Fruit fly (Drosophila melanogaster) whole organism, embryonic: ENCODE data around the gene JIL-1.

Source experiments
- Adf1 ChIP-seq: fragments of 200-800 bp; sonication (Bioruptor generic); IDR thresholded peaks from 2 replicates; pipeline ENCODE4 v1.3.6; 2022; ENCODE audit warnings: missing biosample characterization, missing genetic modification characterization
- BEAF-32 ChIP-seq: fragments of 200-800 bp; sonication (Bioruptor generic); optimal IDR thresholded peaks from 3 replicates; lab custom pipeline; 2017; ENCODE audit warnings: missing biosample characterization, missing genetic modification characterization, mild to moderate bottlenecking, moderate library complexity, missing genetic modification reagents
- Bgb ChIP-seq: fragments of 200-800 bp; sonication (Bioruptor generic); IDR thresholded peaks from 2 replicates; pipeline ENCODE4 v1.3.6; 2022; ENCODE audit warnings: missing biosample characterization, missing genetic modification characterization; ENCODE audit not compliant: partially characterized antibody
- CG1024 ChIP-seq: fragments of 200-800 bp; sonication (Bioruptor generic); IDR thresholded peaks from 2 replicates; pipeline ENCODE4 v1.3.6; 2022; ENCODE audit warnings: missing biosample characterization, missing genetic modification characterization
- CG10321 ChIP-seq: fragments of 200-800 bp; sonication (Bioruptor generic); IDR thresholded peaks from 2 replicates; pipeline ENCODE4 v1.3.6; 2022; ENCODE audit warnings: missing biosample characterization, missing genetic modification characterization
- CG10959 ChIP-seq: fragments of 200-800 bp; sonication (Bioruptor generic); IDR thresholded peaks from 2 replicates; pipeline ENCODE4 v1.3.6; 2022; ENCODE audit warnings: missing biosample characterization, missing genetic modification characterization
- CG12104 ChIP-seq: fragments of 200-800 bp; sonication (Bioruptor generic); optimal IDR thresholded peaks from 3 replicates; lab custom pipeline; 2016; ENCODE audit warnings: missing biosample characterization, missing genetic modification characterization
- CG13123 ChIP-seq: fragments of 200-800 bp; sonication (Bioruptor generic); optimal IDR thresholded peaks from 2 replicates; lab custom pipeline; 2016; ENCODE audit warnings: missing biosample characterization, missing genetic modification characterization
- CG13894 ChIP-seq: fragments of 200-800 bp; sonication (Bioruptor generic); optimal IDR thresholded peaks from 3 replicates; lab custom pipeline; 2018; ENCODE audit warnings: missing biosample characterization, mild to moderate bottlenecking, missing genetic modification characterization, moderate library complexity
- CG14014 ChIP-seq: fragments of 200-800 bp; sonication (Bioruptor generic); IDR thresholded peaks from 2 replicates; pipeline ENCODE4 v1.3.6; 2022; ENCODE audit warnings: missing biosample characterization, missing genetic modification characterization
- CG16779 ChIP-seq: fragments of 200-800 bp; sonication (Bioruptor generic); IDR thresholded peaks from 2 replicates; pipeline ENCODE4 v1.3.6; 2022; ENCODE audit warnings: missing biosample characterization, missing genetic modification characterization
- CG17568 ChIP-seq: fragments of 200-800 bp; sonication (Bioruptor generic); optimal IDR thresholded peaks from 2 replicates; lab custom pipeline; 2018; ENCODE audit warnings: missing biosample characterization, mild to moderate bottlenecking, missing genetic modification characterization, moderate library complexity
- CG1792 ChIP-seq: fragments of 200-800 bp; sonication (Bioruptor generic); optimal IDR thresholded peaks from 2 replicates; lab custom pipeline; 2016; ENCODE audit warnings: missing biosample characterization, missing genetic modification characterization
- CG2202 ChIP-seq: fragments of 200-800 bp; sonication (Bioruptor generic); optimal IDR thresholded peaks from 2 replicates; lab custom pipeline; 2018; ENCODE audit warnings: missing biosample characterization, mild to moderate bottlenecking, missing genetic modification characterization
- CG2678 ChIP-seq: fragments of 200-800 bp; sonication (Bioruptor generic); optimal IDR thresholded peaks from 3 replicates; lab custom pipeline; 2019; ENCODE audit warnings: missing biosample characterization, mild to moderate bottlenecking, missing genetic modification characterization, moderate library complexity
- CG2875 ChIP-seq: fragments of 200-800 bp; sonication (Bioruptor generic); optimal IDR thresholded peaks from 2 replicates; lab custom pipeline; 2017; ENCODE audit warnings: missing biosample characterization, mild to moderate bottlenecking, missing genetic modification characterization, missing genetic modification reagents
- CG42726 ChIP-seq: fragments of 200-800 bp; sonication (Bioruptor generic); IDR thresholded peaks from 2 replicates; pipeline ENCODE4 v1.3.6; 2022; ENCODE audit warnings: missing biosample characterization, missing genetic modification characterization; ENCODE audit not compliant: partially characterized antibody
- CG7987 ChIP-seq: fragments of 200-800 bp; sonication (Bioruptor generic); optimal IDR thresholded peaks from 2 replicates; lab custom pipeline; 2018; ENCODE audit warnings: missing biosample characterization, mild to moderate bottlenecking, missing genetic modification characterization, moderate library complexity
- CG8089 ChIP-seq: fragments of 200-800 bp; sonication (Bioruptor generic); optimal IDR thresholded peaks from 3 replicates; lab custom pipeline; 2016; ENCODE audit warnings: missing biosample characterization, missing genetic modification characterization
- CG8388 ChIP-seq: fragments of 200-800 bp; sonication (Bioruptor generic); optimal IDR thresholded peaks from 2 replicates; lab custom pipeline; 2019; ENCODE audit warnings: missing biosample characterization, mild to moderate bottlenecking, missing genetic modification characterization, moderate library complexity
- CG9797 ChIP-seq: fragments of 200-800 bp; sonication (Bioruptor generic); optimal IDR thresholded peaks from 3 replicates; lab custom pipeline; 2018; ENCODE audit warnings: missing biosample characterization, mild to moderate bottlenecking, missing genetic modification characterization
- CTCF ChIP-seq: fragments of 200-800 bp; sonication (Bioruptor generic); optimal IDR thresholded peaks from 2 replicates; lab custom pipeline; 2017; ENCODE audit warnings: missing biosample characterization, mild to moderate bottlenecking, missing genetic modification characterization, moderate library complexity
- Deaf1 ChIP-seq: fragments of 200-800 bp; optimal IDR thresholded peaks from 3 replicates; lab custom pipeline; 2019; ENCODE audit warnings: missing biosample characterization, mild to moderate bottlenecking, missing genetic modification characterization, moderate library complexity
- Dfd ChIP-seq, 2 experiments: fragments of >200 bp; optimal IDR thresholded peaks; 2 replicates each; lab custom pipeline; 2017; ENCODE audit warnings: missing biosample characterization in 2 of 2, missing genetic modification characterization in 2 of 2
- HLH3B ChIP-seq: fragments of 200-800 bp; sonication (Bioruptor generic); IDR thresholded peaks from 2 replicates; pipeline ENCODE4 v1.3.6; 2022; ENCODE audit warnings: missing biosample characterization, missing genetic modification characterization
- Med ChIP-seq: fragments of 200-800 bp; sonication (Bioruptor generic); peaks from one replicate; lab custom pipeline; 2016; ENCODE audit warnings: missing biosample characterization, missing genetic modification characterization, mild to moderate bottlenecking, inconsistent platforms, moderate library complexity
- PHDP ChIP-seq: fragments of 200-800 bp; sonication (Bioruptor generic); optimal IDR thresholded peaks from 3 replicates; lab custom pipeline; 2018; ENCODE audit warnings: missing biosample characterization, mild to moderate bottlenecking, missing genetic modification characterization, moderate library complexity
- Poxn ChIP-seq: fragments of 200-800 bp; sonication (Bioruptor generic); IDR thresholded peaks from 2 replicates; pipeline ENCODE4 v1.3.6; 2022; ENCODE audit warnings: missing biosample characterization, missing genetic modification characterization
- Six4 ChIP-seq: fragments of 200-800 bp; sonication (Bioruptor generic); optimal IDR thresholded peaks from 2 replicates; lab custom pipeline; 2016; ENCODE audit warnings: missing biosample characterization, missing genetic modification characterization
- Usf ChIP-seq: fragments of 200-800 bp; sonication (Bioruptor generic); optimal IDR thresholded peaks from 2 replicates; lab custom pipeline; 2017; ENCODE audit warnings: missing genotype, missing biosample characterization, missing genetic modification characterization
- ash1 ChIP-seq: fragments of 200-800 bp; sonication (Bioruptor generic); optimal IDR thresholded peaks from 2 replicates; lab custom pipeline; 2018; ENCODE audit warnings: missing biosample characterization, mild to moderate bottlenecking, missing genetic modification characterization
- bbx ChIP-seq: fragments of 200-800 bp; sonication (Bioruptor generic); IDR thresholded peaks from 2 replicates; pipeline ENCODE4 v1.3.6; 2022; ENCODE audit warnings: missing biosample characterization, missing genetic modification characterization; ENCODE audit not compliant: partially characterized antibody
- dysf ChIP-seq: fragments of 200-800 bp; sonication (Bioruptor generic); IDR thresholded peaks from 3 replicates; pipeline ENCODE4 v1.3.6; 2022; ENCODE audit warnings: missing biosample characterization, missing genetic modification characterization
- exex ChIP-seq: fragments of 200-800 bp; sonication (Bioruptor generic); optimal IDR thresholded peaks from 4 replicates; lab custom pipeline; 2018; ENCODE audit warnings: missing biosample characterization, mild to moderate bottlenecking, missing genetic modification characterization, moderate library complexity
- fd64A ChIP-seq: fragments of 200-800 bp; sonication (Bioruptor generic); optimal IDR thresholded peaks from 3 replicates; lab custom pipeline; 2018; ENCODE audit warnings: missing biosample characterization, mild to moderate bottlenecking, missing genetic modification characterization
- fru ChIP-seq: fragments of >200 bp; optimal IDR thresholded peaks from 2 replicates; lab custom pipeline; 2017
- ftz-f1 ChIP-seq: fragments of 200-800 bp; sonication (Bioruptor generic); optimal IDR thresholded peaks from 2 replicates; lab custom pipeline; 2016; ENCODE audit warnings: missing biosample characterization, missing genetic modification characterization
- ham ChIP-seq: fragments of 200-800 bp; sonication (Bioruptor generic); IDR thresholded peaks from 2 replicates; pipeline ENCODE4 v1.3.6; 2022; ENCODE audit warnings: missing biosample characterization, missing genetic modification characterization
- hb ChIP-seq: fragments of 200-800 bp; sonication (Bioruptor generic); IDR thresholded peaks from 3 replicates; pipeline ENCODE4 v1.3.6; 2022; ENCODE audit warnings: missing biosample characterization, missing genetic modification characterization; ENCODE audit not compliant: partially characterized antibody
- hbn ChIP-seq: fragments of 200-800 bp; sonication (Bioruptor generic); IDR thresholded peaks from 2 replicates; pipeline ENCODE4 v1.3.6; 2022; ENCODE audit warnings: missing biosample characterization, missing genetic modification characterization; ENCODE audit not compliant: partially characterized antibody
- kay ChIP-seq: fragments of 200-800 bp; sonication (Bioruptor generic); optimal IDR thresholded peaks from 2 replicates; lab custom pipeline; 2016; ENCODE audit warnings: missing biosample characterization, missing genetic modification characterization
- lilli ChIP-seq: fragments of 200-800 bp; sonication (Bioruptor generic); optimal IDR thresholded peaks from 3 replicates; lab custom pipeline; 2016; ENCODE audit warnings: missing biosample characterization, missing genetic modification characterization
- lov ChIP-seq, 2 experiments: fragments of 200-800 bp in 1 of 2; fragments of >200 bp in 1 of 2; sonication (Bioruptor generic) in 1 of 2; IDR thresholded peaks in 1 of 2; optimal IDR thresholded peaks in 1 of 2; 2 replicates in 1 of 2; 3 replicates in 1 of 2; pipeline versions ENCODE4 v1.3.6 to Lab custom; 2017 to 2022; ENCODE audit warnings: missing biosample characterization in 1 of 2, missing genetic modification characterization in 1 of 2
- maf-S ChIP-seq: fragments of 200-800 bp; sonication (Bioruptor generic); optimal IDR thresholded peaks from 2 replicates; lab custom pipeline; 2016; ENCODE audit warnings: missing biosample characterization, missing genetic modification characterization
- mirr ChIP-seq: fragments of 200-800 bp; sonication (Bioruptor generic); optimal IDR thresholded peaks from 3 replicates; lab custom pipeline; 2018; ENCODE audit warnings: missing biosample characterization, mild to moderate bottlenecking, missing genetic modification characterization
- shn ChIP-seq: fragments of 200-800 bp; sonication (Bioruptor generic); optimal IDR thresholded peaks from 3 replicates; lab custom pipeline; 2016; ENCODE audit warnings: missing biosample characterization, missing genetic modification characterization
- sna ChIP-seq: fragments of 200-800 bp; sonication (Bioruptor generic); IDR thresholded peaks from 2 replicates; pipeline ENCODE4 v1.3.6; 2022; ENCODE audit warnings: missing biosample characterization, missing genetic modification characterization; ENCODE audit not compliant: partially characterized antibody
- so ChIP-seq: fragments of 200-800 bp; sonication (Bioruptor generic); IDR thresholded peaks from 3 replicates; pipeline ENCODE4 v1.3.6; 2022; ENCODE audit warnings: missing biosample characterization, missing genetic modification characterization
- wdn ChIP-seq: fragments of 200-800 bp; sonication (Bioruptor generic); IDR thresholded peaks from 2 replicates; pipeline ENCODE4 v1.3.6; 2022; ENCODE audit warnings: missing biosample characterization, missing genetic modification characterization
- wek ChIP-seq: fragments of 200-800 bp; sonication (Bioruptor generic); optimal IDR thresholded peaks from 3 replicates; lab custom pipeline; 2018; ENCODE audit warnings: missing biosample characterization, mild to moderate bottlenecking, missing genetic modification characterization, moderate library complexity
- zen ChIP-seq: fragments of 200-800 bp; sonication (Bioruptor generic); optimal IDR thresholded peaks from 3 replicates; lab custom pipeline; 2018; ENCODE audit warnings: missing biosample characterization, mild to moderate bottlenecking, missing genetic modification characterization, moderate library complexity

Gene JIL-1

dm6 chr3L:11112427-11112826, 19.4 kb upstream of the JIL-1 start (continued):
- TF ChIP-seq BEAF-32 (no peak), CG10959 (GFP tag; lab: Robert Waterston, UW) (no peak), zen (tag; lab: Kevin White, UChicago) (no peak), exex (tag; lab: Kevin White, UChicago) (no peak), fd64A (GFP tag; lab: Kevin White, UChicago) (no peak), so (no peak), lilli (GFP tag; lab: Kevin White, UChicago) (no peak), CG17568 (GFP tag; lab: Kevin White, UChicago) (no peak), wek (GFP tag; lab: Kevin White, UChicago) (no peak), hb (GFP tag; lab: Robert Waterston, UW) (no peak), Bgb (GFP tag; lab: Robert Waterston, UW) (0 out of 2 replicates have a peak, but pooled peaks have one; percentile 18), CG1792 (GFP tag; lab: Kevin White, UChicago) (no peak), PHDP (tag; lab: Kevin White, UChicago) (no peak), HLH3B (GFP tag; lab: Robert Waterston, UW) (no peak), Adf1 (GFP tag; lab: Robert Waterston, UW) (no peak), CG16779 (GFP tag; lab: Robert Waterston, UW) (0 out of 2 replicates have a peak, but pooled peaks have one; percentile 52), Med (peak; percentile 59), Six4 (GFP tag; lab: Kevin White, UChicago) (no peak), CG7987 (no peak), ftz-f1 (peak; percentile 57), CG13123 (no peak), kay (GFP tag; lab: Kevin White, UChicago) (no peak), CTCF (no peak), shn (GFP tag; lab: Kevin White, UChicago) (no peak), fru (lab: Kevin White, UChicago) (no peak), maf-S (GFP tag; lab: Kevin White, UChicago) (no peak), CG13894 (tag; lab: Kevin White, UChicago) (no peak), Usf (GFP tag; lab: Kevin White, UChicago) (no peak), CG2202 (tag; lab: Kevin White, UChicago) (no peak), CG8388 (no peak), CG9797 (no peak), hbn (GFP tag; lab: Robert Waterston, UW) (no peak), Dfd (GFP tag; optimal IDR thresholded peaks at IDR 0.05; lab: Kevin White, UChicago) (no peak), bbx (GFP tag; lab: Robert Waterston, UW) (no peak), CG10321 (GFP tag; lab: Robert Waterston, UW) (0 out of 2 replicates have a peak, but pooled peaks have one; percentile 43), CG2678 (no peak), CG8089 (no peak), mirr (GFP tag; lab: Kevin White, UChicago) (no peak), wdn (no peak), lov (optimal IDR thresholded peaks at IDR 0.05; lab: Kevin White, UChicago) (no peak), lov (GFP tag; IDR thresholded peaks at IDR 0.05; lab: Robert Waterston, UW) (0 out of 3 replicates have a peak, but pooled peaks have one; percentile 27), CG2875 (no peak), CG42726 (GFP tag; lab: Robert Waterston, UW) (0 out of 2 replicates have a peak, but pooled peaks have one; percentile 10), Poxn (no peak), ham (GFP tag; lab: Robert Waterston, UW) (no peak), ash1 (GFP tag; lab: Kevin White, UChicago) (no peak), CG1024 (GFP tag; lab: Robert Waterston, UW) (no peak), sna (GFP tag; lab: Robert Waterston, UW) (no peak), Deaf1 (tag; lab: Kevin White, UChicago) (peak; percentile 8), dysf (GFP tag; lab: Robert Waterston, UW) (0 out of 3 replicates have a peak, but pooled peaks have one; percentile 28), CG14014 (no peak), CG12104 (GFP tag; lab: Kevin White, UChicago) (no peak)
